Fruit fly (Drosophila melanogaster) whole organism, embryonic: ENCODE results near the gene CG10208.

ENCODE experiments used
- BEAF-32 ChIP-seq: fragments of 200-800 bp; sonication (Bioruptor generic); optimal IDR thresholded peaks from 3 replicates; lab custom pipeline; 2017; ENCODE audit warnings: missing biosample characterization, missing genetic modification characterization, mild to moderate bottlenecking, moderate library complexity, missing genetic modification reagents
- Blimp-1 ChIP-seq: fragments of 200-800 bp; sonication (Bioruptor generic); optimal IDR thresholded peaks from 3 replicates; lab custom pipeline; 2018; ENCODE audit warnings: missing biosample characterization, missing genetic modification characterization, mild to moderate bottlenecking, moderate library complexity, missing genetic modification reagents
- CG11696 ChIP-seq: fragments of 200-800 bp; sonication (Bioruptor generic); IDR thresholded peaks from 2 replicates; pipeline ENCODE4 v1.3.6; 2022; ENCODE audit warnings: missing biosample characterization, missing genetic modification characterization
- CG12104 ChIP-seq: fragments of 200-800 bp; sonication (Bioruptor generic); optimal IDR thresholded peaks from 3 replicates; lab custom pipeline; 2016; ENCODE audit warnings: missing biosample characterization, missing genetic modification characterization
- CG1233 ChIP-seq: fragments of 200-800 bp; sonication (Bioruptor generic); optimal IDR thresholded peaks from 4 replicates; lab custom pipeline; 2018; ENCODE audit warnings: missing biosample characterization, mild to moderate bottlenecking, missing genetic modification characterization
- CG12769 ChIP-seq: fragments of 200-800 bp; sonication (Bioruptor generic); optimal IDR thresholded peaks from 2 replicates; lab custom pipeline; 2019; ENCODE audit warnings: missing biosample characterization, mild to moderate bottlenecking, missing genetic modification characterization, moderate library complexity
- CG13287 ChIP-seq: fragments of 200-800 bp; sonication (Bioruptor generic); IDR thresholded peaks from 2 replicates; pipeline ENCODE4 v1.3.6; 2022; ENCODE audit warnings: missing biosample characterization, missing genetic modification characterization; ENCODE audit not compliant: partially characterized antibody
- CG13624 ChIP-seq: fragments of 200-800 bp; sonication (Bioruptor generic); optimal IDR thresholded peaks from 2 replicates; lab custom pipeline; 2016; ENCODE audit warnings: missing biosample characterization, missing genetic modification characterization
- CG15514 ChIP-seq: fragments of 200-800 bp; sonication (Bioruptor generic); optimal IDR thresholded peaks from 3 replicates; lab custom pipeline; 2017; ENCODE audit warnings: missing biosample characterization, missing genetic modification characterization, mild to moderate bottlenecking, moderate library complexity, missing genetic modification reagents
- CG17385 ChIP-seq: fragments of 200-800 bp; sonication (Bioruptor generic); optimal IDR thresholded peaks from 3 replicates; lab custom pipeline; 2018; ENCODE audit warnings: missing biosample characterization, mild to moderate bottlenecking, missing genetic modification characterization
- CG2116 ChIP-seq: fragments of 200-800 bp; sonication (Bioruptor generic); optimal IDR thresholded peaks from 3 replicates; lab custom pipeline; 2018; ENCODE audit warnings: missing biosample characterization, mild to moderate bottlenecking, missing genetic modification characterization
- CG2120 ChIP-seq: fragments of 200-800 bp; sonication (Bioruptor generic); optimal IDR thresholded peaks from 3 replicates; lab custom pipeline; 2016; ENCODE audit warnings: missing biosample characterization, missing genetic modification characterization
- CG34422 ChIP-seq: fragments of 200-800 bp; sonication (Bioruptor generic); IDR thresholded peaks from 3 replicates; pipeline ENCODE4 v1.3.6; 2022; ENCODE audit warnings: missing biosample characterization, missing genetic modification characterization
- CG3726 ChIP-seq: fragments of 200-800 bp; sonication (Bioruptor generic); IDR thresholded peaks from 3 replicates; pipeline ENCODE4, ENCODE4 v1.3.6; 2022; ENCODE audit warnings: missing biosample characterization, missing genetic modification characterization
- CG3995 ChIP-seq: fragments of 200-800 bp; sonication (Bioruptor generic); optimal IDR thresholded peaks from 3 replicates; lab custom pipeline; 2016; ENCODE audit warnings: missing biosample characterization, missing genetic modification characterization
- CG6175 ChIP-seq: fragments of 200-800 bp; sonication (Bioruptor generic); IDR thresholded peaks from 3 replicates; pipeline ENCODE4 v1.3.6; 2022; ENCODE audit warnings: missing biosample characterization, missing genetic modification characterization
- CG7372 ChIP-seq: fragments of 200-800 bp; sonication (Bioruptor generic); IDR thresholded peaks from 2 replicates; pipeline ENCODE4 v1.3.6; 2022; ENCODE audit warnings: missing biosample characterization, missing genetic modification characterization
- CG8359 ChIP-seq: fragments of 200-800 bp; sonication (Bioruptor generic); optimal IDR thresholded peaks from 2 replicates; lab custom pipeline; 2017; ENCODE audit warnings: missing biosample characterization, mild to moderate bottlenecking, missing genetic modification characterization, borderline replicate concordance
- CG9932 ChIP-seq: fragments of 200-800 bp; sonication (Bioruptor generic); IDR thresholded peaks from 2 replicates; pipeline ENCODE4 v1.3.6; 2022; ENCODE audit warnings: missing biosample characterization, missing genetic modification characterization
- D19B ChIP-seq: fragments of 200-800 bp; sonication (Bioruptor generic); optimal IDR thresholded peaks from 2 replicates; lab custom pipeline; 2017; ENCODE audit warnings: missing biosample characterization, mild to moderate bottlenecking, missing genetic modification characterization
- Dll ChIP-seq: fragments of 200-800 bp; sonication (Bioruptor generic); IDR thresholded peaks from 4 replicates; pipeline ENCODE4 v1.3.6; 2022; ENCODE audit warnings: missing biosample characterization, missing genetic modification characterization; ENCODE audit not compliant: partially characterized antibody
- E2f1 ChIP-seq: fragments of 200-800 bp; sonication (Bioruptor generic); IDR thresholded peaks from 2 replicates; pipeline ENCODE4 v1.3.6; 2022; ENCODE audit warnings: missing biosample characterization, missing genetic modification characterization
- Ets97D ChIP-seq: fragments of 200-800 bp; sonication (Bioruptor generic); optimal IDR thresholded peaks from 3 replicates; lab custom pipeline; 2016; ENCODE audit warnings: missing biosample characterization, missing genetic modification characterization
- Fer2 ChIP-seq: fragments of 200-800 bp; sonication (Bioruptor generic); optimal IDR thresholded peaks from 2 replicates; lab custom pipeline; 2018; ENCODE audit warnings: missing biosample characterization, mild to moderate bottlenecking, missing genetic modification characterization, moderate library complexity
- Hr78 ChIP-seq, 2 experiments: fragments of 200-800 bp in 1 of 2; fragments of >200 bp in 1 of 2; sonication (Bioruptor generic) in 1 of 2; optimal IDR thresholded peaks; 2 replicates each; lab custom pipeline; 2017 to 2019; ENCODE audit warnings: missing biosample characterization in 2 of 2, missing genetic modification characterization in 2 of 2, mild to moderate bottlenecking in 1 of 2, moderate library complexity in 1 of 2
- Med ChIP-seq: fragments of 200-800 bp; sonication (Bioruptor generic); peaks from one replicate; lab custom pipeline; 2016; ENCODE audit warnings: missing biosample characterization, missing genetic modification characterization, mild to moderate bottlenecking, inconsistent platforms, moderate library complexity
- Mes4 ChIP-seq: fragments of 200-800 bp; sonication (Bioruptor generic); optimal IDR thresholded peaks from 2 replicates; lab custom pipeline; 2016; ENCODE audit warnings: missing biosample characterization, missing genetic modification characterization
- Myb ChIP-seq: fragments of 200-800 bp; sonication (Bioruptor generic); optimal IDR thresholded peaks from 2 replicates; lab custom pipeline; 2016; ENCODE audit warnings: missing biosample characterization, missing genetic modification characterization
- Oaz ChIP-seq: fragments of 200-800 bp; sonication (Bioruptor generic); IDR thresholded peaks from 2 replicates; pipeline ENCODE4 v1.3.6; 2022; ENCODE audit warnings: missing biosample characterization, missing genetic modification characterization
- Pdp1 ChIP-seq, 2 experiments: fragments of 200-800 bp; sonication (Bioruptor generic); optimal IDR thresholded peaks; 3 replicates each; lab custom pipeline; 2016; ENCODE audit warnings: missing biosample characterization in 2 of 2, missing genetic modification characterization in 2 of 2, mild to moderate bottlenecking in 1 of 2, moderate library complexity in 1 of 2
- Poxn ChIP-seq: fragments of 200-800 bp; sonication (Bioruptor generic); IDR thresholded peaks from 2 replicates; pipeline ENCODE4 v1.3.6; 2022; ENCODE audit warnings: missing biosample characterization, missing genetic modification characterization
- Rx ChIP-seq: fragments of 200-800 bp; sonication (Bioruptor generic); IDR thresholded peaks from 2 replicates; pipeline ENCODE4 v1.3.6; 2022; ENCODE audit warnings: missing biosample characterization, missing genetic modification characterization
- Sry-δ ChIP-seq: fragments of 200-800 bp; sonication (Bioruptor generic); optimal IDR thresholded peaks from 2 replicates; lab custom pipeline; 2016; ENCODE audit warnings: missing biosample characterization, missing genetic modification characterization
- abd-A ChIP-seq: fragments of 200-800 bp; sonication (Bioruptor generic); optimal IDR thresholded peaks from 3 replicates; lab custom pipeline; 2019; ENCODE audit warnings: missing biosample characterization, mild to moderate bottlenecking, missing genetic modification characterization, moderate library complexity
- ara ChIP-seq: fragments of 200-800 bp; sonication (Bioruptor generic); IDR thresholded peaks from 2 replicates; pipeline ENCODE4 v1.3.6; 2022; ENCODE audit warnings: missing biosample characterization, missing genetic modification characterization
- ato ChIP-seq: fragments of 200-800 bp; sonication (Bioruptor generic); IDR thresholded peaks from 2 replicates; pipeline ENCODE4 v1.3.6; 2022; ENCODE audit warnings: missing biosample characterization, missing genetic modification characterization; ENCODE audit not compliant: partially characterized antibody
- dan ChIP-seq: fragments of 200-800 bp; sonication (Bioruptor generic); IDR thresholded peaks from 2 replicates; pipeline ENCODE4 v1.3.6; 2022; ENCODE audit warnings: missing biosample characterization, missing genetic modification characterization
- dpn ChIP-seq, 2 experiments: fragments of 200-800 bp; sonication (Bioruptor generic); optimal IDR thresholded peaks; 3 replicates each; lab custom pipeline; 2016; ENCODE audit warnings: missing biosample characterization in 2 of 2, missing genetic modification characterization in 2 of 2
- dysf ChIP-seq: fragments of 200-800 bp; sonication (Bioruptor generic); IDR thresholded peaks from 3 replicates; pipeline ENCODE4 v1.3.6; 2022; ENCODE audit warnings: missing biosample characterization, missing genetic modification characterization
- gsb-n ChIP-seq: fragments of 200-800 bp; sonication (Bioruptor generic); optimal IDR thresholded peaks from 3 replicates; lab custom pipeline; 2018; ENCODE audit warnings: missing biosample characterization, mild to moderate bottlenecking, missing genetic modification characterization
- ind ChIP-seq: fragments of 200-800 bp; sonication (Bioruptor generic); optimal IDR thresholded peaks from 3 replicates; lab custom pipeline; 2016; ENCODE audit warnings: missing biosample characterization, missing genetic modification characterization
- luna ChIP-seq: fragments of 200-800 bp; sonication (Bioruptor generic); optimal IDR thresholded peaks from 2 replicates; lab custom pipeline; 2016; ENCODE audit warnings: missing biosample characterization, missing genetic modification characterization
- oc ChIP-seq: fragments of 200-800 bp; sonication (Bioruptor generic); optimal IDR thresholded peaks from 2 replicates; lab custom pipeline; 2018; ENCODE audit warnings: missing biosample characterization, mild to moderate bottlenecking, missing genetic modification characterization, moderate library complexity
- onecut ChIP-seq: fragments of 200-800 bp; sonication (Bioruptor generic); IDR thresholded peaks from 2 replicates; pipeline ENCODE4 v1.3.6; 2022; ENCODE audit warnings: missing biosample characterization, missing genetic modification characterization
- pnt ChIP-seq: fragments of 200-800 bp; sonication (Bioruptor generic); optimal IDR thresholded peaks from 3 replicates; lab custom pipeline; 2016; ENCODE audit warnings: missing biosample characterization, missing genetic modification characterization
- pzg ChIP-seq: fragments of 200-800 bp; sonication (Bioruptor generic); optimal IDR thresholded peaks from 3 replicates; lab custom pipeline; 2018; ENCODE audit warnings: missing biosample characterization, mild to moderate bottlenecking, missing genetic modification characterization, moderate library complexity
- rib ChIP-seq: fragments of 200-800 bp; sonication (Bioruptor generic); IDR thresholded peaks from 2 replicates; pipeline ENCODE4 v1.3.6; 2022; ENCODE audit warnings: missing biosample characterization, missing genetic modification characterization
- scrt ChIP-seq: fragments of 200-800 bp; sonication (Bioruptor generic); optimal IDR thresholded peaks from 2 replicates; lab custom pipeline; 2018; ENCODE audit warnings: missing biosample characterization, mild to moderate bottlenecking, missing genetic modification characterization, moderate library complexity
- twi ChIP-seq: fragments of 200-800 bp; optimal IDR thresholded peaks from 2 replicates; lab custom pipeline; 2019; ENCODE audit warnings: missing biosample characterization, mild to moderate bottlenecking, missing genetic modification characterization, moderate library complexity
- tx ChIP-seq: fragments of 200-800 bp; sonication (Bioruptor generic); optimal IDR thresholded peaks from 2 replicates; lab custom pipeline; 2016; ENCODE audit warnings: missing biosample characterization, missing genetic modification characterization
- wor ChIP-seq: fragments of 200-800 bp; sonication (Bioruptor generic); IDR thresholded peaks from 2 replicates; pipeline ENCODE4 v1.3.6; 2022; ENCODE audit warnings: missing biosample characterization, missing genetic modification characterization

CG10208 gene

DNA sequence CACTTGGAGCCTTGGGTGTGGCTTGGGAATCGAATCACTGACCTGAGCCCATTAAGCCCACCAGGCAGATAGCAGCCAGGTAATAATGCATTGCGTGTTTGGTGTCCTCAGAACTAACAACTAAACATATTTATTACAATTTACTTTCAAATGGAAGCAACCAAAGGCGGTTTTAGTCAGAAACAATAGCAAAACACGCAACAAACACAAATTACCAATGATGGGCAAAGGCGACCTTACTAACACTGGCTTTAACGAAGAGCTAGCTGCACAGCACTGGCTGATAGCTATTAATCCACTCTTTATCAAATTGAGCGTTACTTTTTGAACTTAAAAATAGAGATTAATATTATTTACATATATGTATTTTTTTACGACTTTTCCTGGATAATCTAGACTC is 10.9 kb downstream of the CG10208 start, which contains the start of gene udt (continued):
- TF ChIP-seq oc (tag; lab: Kevin White, UChicago) = peak; percentile 51
- 0 out of 3 replicates have a peak, but pooled peaks have one; percentile 15 for TF ChIP-seq CG34422
- no peak for TF ChIP-seq Poxn (GFP tag; lab: Robert Waterston, UW)
- TF ChIP-seq CG7372 (GFP tag; lab: Robert Waterston, UW) = no peak
- no peak for TF ChIP-seq dysf (GFP tag; lab: Robert Waterston, UW)
- TF ChIP-seq dpn (GFP tag; optimal IDR thresholded peaks at IDR 0.05; lab: Kevin White, UChicago) = peak in 1 of 2 experiments; percentile 13
- no peak for TF ChIP-seq CG3726
- peak; percentile 33; the same call in 1 of the 2 replicates for TF ChIP-seq CG13287 (GFP tag; lab: Robert Waterston, UW)
- peak; percentile 44; the same call in 1 of the 4 replicates for TF ChIP-seq Dll (GFP tag; lab: Robert Waterston, UW)
- no peak for TF ChIP-seq ato (GFP tag; lab: Robert Waterston, UW)
- TF ChIP-seq Oaz (GFP tag; lab: Robert Waterston, UW) = no peak
- TF ChIP-seq twi (tag; lab: Kevin White, UChicago) = no peak
- peak; percentile 14 for TF ChIP-seq ind (GFP tag; lab: Kevin White, UChicago)
- TF ChIP-seq pzg (GFP tag; lab: Kevin White, UChicago) = peak; percentile 42
- peak; percentile 4 for TF ChIP-seq luna (GFP tag; lab: Kevin White, UChicago)
- no peak for TF ChIP-seq CG6175
- TF ChIP-seq Hr78 (GFP tag; optimal IDR thresholded peaks at IDR 0.05; lab: Kevin White, UChicago) = no peak
- TF ChIP-seq CG8359 (GFP tag; lab: Kevin White, UChicago) = no peak
- TF ChIP-seq CG13624 (GFP tag; lab: Kevin White, UChicago) = peak; percentile 4
- TF ChIP-seq rib = peak; percentile 34; the same call in 1 of the 2 replicates
- no peak for TF ChIP-seq Blimp-1 (GFP tag; lab: Kevin White, UChicago)
- TF ChIP-seq Mes4 = no peak
- TF ChIP-seq CG11696 (GFP tag; lab: Robert Waterston, UW) = no peak
- TF ChIP-seq Ets97D (GFP tag; lab: Kevin White, UChicago) = peak; percentile 6
- TF ChIP-seq Myb (GFP tag; lab: Kevin White, UChicago) = peak; percentile 86
- TF ChIP-seq Sry-δ = peak; percentile 10
- TF ChIP-seq Med (GFP tag; lab: Kevin White, UChicago) = peak; percentile 78
- TF ChIP-seq tx (GFP tag; lab: Kevin White, UChicago) = no peak
- no peak for TF ChIP-seq CG1233
- TF ChIP-seq gsb-n (tag; lab: Kevin White, UChicago) = no peak
- no peak for TF ChIP-seq Pdp1 (GFP tag; optimal IDR thresholded peaks at IDR 0.05; lab: Kevin White, UChicago)
- TF ChIP-seq CG2120 (GFP tag; lab: Kevin White, UChicago) = peak; percentile 48
- no peak for TF ChIP-seq CG17385
- peak; percentile 38; the same call in 1 of the 2 replicates for TF ChIP-seq ara
- peak; percentile 18; the same call in 1 of the 2 replicates for TF ChIP-seq CG9932
- peak; percentile 55 for TF ChIP-seq CG15514
- no peak for TF ChIP-seq Fer2 (tag; lab: Kevin White, UChicago)
- no peak for TF ChIP-seq scrt (GFP tag; lab: Kevin White, UChicago)
- peak; percentile 15; the same call in 1 of the 2 replicates for TF ChIP-seq onecut (GFP tag; lab: Robert Waterston, UW)
- TF ChIP-seq CG2116 (GFP tag; lab: Kevin White, UChicago) = peak; percentile 19
- TF ChIP-seq pnt (GFP tag; lab: Kevin White, UChicago) = no peak
- no peak for TF ChIP-seq abd-A (tag; lab: Kevin White, UChicago)
- no peak for TF ChIP-seq wor (GFP tag; lab: Robert Waterston, UW)
- TF ChIP-seq CG12769 (tag; lab: Kevin White, UChicago) = no peak
- no peak for TF ChIP-seq dan
- no peak for TF ChIP-seq CG12104 (GFP tag; lab: Kevin White, UChicago)
- no peak for TF ChIP-seq E2f1 (GFP tag; lab: Robert Waterston, UW)
- peak; percentile 20 for TF ChIP-seq BEAF-32 (GFP tag; lab: Kevin White, UChicago)
- TF ChIP-seq Rx (GFP tag; lab: Robert Waterston, UW) = no peak
- TF ChIP-seq CG3995 (GFP tag; lab: Kevin White, UChicago) = no peak
- no peak for TF ChIP-seq D19B (GFP tag; lab: Kevin White, UChicago)
